Worm (Caenorhabditis elegans) whole organism, L4 larva: ENCODE results near the gene srt-19.

Experiments used
- R02D3.7 ChIP-seq: fragments of 150-350 bp; sonication (generic microtip); optimal IDR thresholded peaks from 3 replicates; lab custom pipeline; 2014; ENCODE audit warnings: missing biosample characterization, missing genetic modification characterization
- attf-4 ChIP-seq: sonication (generic microtip); optimal IDR thresholded peaks from 3 replicates; lab custom pipeline; 2017; ENCODE audit warnings: missing biosample characterization, missing genetic modification characterization
- ceh-62 ChIP-seq: sonication (generic microtip); optimal IDR thresholded peaks from 2 replicates; lab custom pipeline; 2017; ENCODE audit warnings: missing biosample characterization, missing genetic modification characterization
- mdl-1 ChIP-seq, 2 experiments: fragments of 150-350 bp in 1 of 2; sonication (generic microtip) in 1 of 2; optimal IDR thresholded peaks; 2 replicates each; lab custom pipeline; 2014 to 2017; ENCODE audit warnings: missing biosample characterization in 2 of 2, missing genetic modification characterization in 2 of 2
- nhr-41 ChIP-seq: fragments of 200-800 bp; sonication (Bioruptor generic); IDR thresholded peaks from 2 replicates; pipeline ENCODE4 v1.3.6; 2022; ENCODE audit warnings: missing genetic modification reagents, missing genetic modification characterization, missing compliant biosample characterization
- nhr-42 ChIP-seq: fragments of 200-800 bp; sonication (Bioruptor generic); IDR thresholded peaks from 2 replicates; pipeline ENCODE4 v1.3.6; 2022; ENCODE audit warnings: missing genetic modification characterization, missing compliant biosample characterization
- unc-39 ChIP-seq: sonication (generic microtip); optimal IDR thresholded peaks from 2 replicates; lab custom pipeline; 2017; ENCODE audit warnings: missing biosample characterization, missing genetic modification characterization

- TF ChIP-seq unc-39 (no peak), ceh-62 (tag; lab: Kevin White, UChicago) (no peak), attf-4 (tag; lab: Kevin White, UChicago) (no peak), nhr-42 (GFP tag; lab: Robert Waterston, UW) (no peak), mdl-1 (tag; optimal IDR thresholded peaks at IDR 0.05; lab: Kevin White, UChicago) (no peak), nhr-41 (no peak), R02D3.7 (tag; lab: Kevin White, UChicago) (no peak)
Observed at ce11 chrV:4304240-4304639, 19.4 kb downstream of the srt-19 start.
